Fruit fly (Drosophila melanogaster): ENCODE results near the gene Ada2a.

The Ada2a gene

DNA sequence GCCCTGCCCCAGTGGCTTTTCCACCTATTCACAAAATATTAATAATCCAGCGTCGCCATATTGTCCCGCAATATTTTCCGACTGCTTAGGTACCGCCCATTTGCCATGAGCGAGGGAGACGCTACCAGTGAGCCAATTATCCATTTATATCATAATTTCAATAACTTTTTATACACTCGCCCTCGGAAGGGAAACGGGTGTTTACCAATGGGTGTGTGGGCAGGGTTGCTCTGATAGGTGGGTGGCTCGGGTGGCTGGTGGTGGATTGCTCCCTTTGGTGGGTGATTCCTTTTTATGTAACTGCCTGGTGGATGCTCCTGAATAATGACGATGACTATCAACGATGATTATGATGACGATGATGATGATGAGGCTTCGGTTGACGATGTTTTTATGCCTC, 11.4 kb upstream of the Ada2a start:
- TF ChIP-seq Ets98B (GFP tag; IDR thresholded peaks at IDR 0.05) = no peak
- TF ChIP-seq CG13204 (GFP tag; optimal IDR thresholded peaks at IDR 0.05) = no peak
- no peak for TF ChIP-seq CG12605 (GFP tag; IDR thresholded peaks at IDR 0.05)
- no peak for TF ChIP-seq CG15710 (tag; optimal IDR thresholded peaks at IDR 0.05)
- TF ChIP-seq gl (tag; optimal IDR thresholded peaks at IDR 0.05) = no peak
- no peak for TF ChIP-seq CG8159 (tag; optimal IDR thresholded peaks at IDR 0.05)
- no peak for TF ChIP-seq D1 (tag; optimal IDR thresholded peaks at IDR 0.05)
- TF ChIP-seq CG32121 (GFP tag; IDR thresholded peaks at IDR 0.05) = no peak
- no peak for TF ChIP-seq EcR (GFP tag; optimal IDR thresholded peaks at IDR 0.05)
- TF ChIP-seq Pif1B (GFP tag; optimal IDR thresholded peaks at IDR 0.05) = no peak
- TF ChIP-seq CG9948 (tag; optimal IDR thresholded peaks at IDR 0.05) = no peak
- no peak for TF ChIP-seq CG4496 (GFP tag; IDR thresholded peaks at IDR 0.05)
- no peak for TF ChIP-seq CG8301 (tag; optimal IDR thresholded peaks at IDR 0.05)
- TF ChIP-seq fd96Ca (GFP tag; IDR thresholded peaks at IDR 0.05) = no peak
- no peak for TF ChIP-seq Pif1A (GFP tag; optimal IDR thresholded peaks at IDR 0.05)
- no peak for TF ChIP-seq rn (GFP tag; IDR thresholded peaks at IDR 0.05)

DNA sequence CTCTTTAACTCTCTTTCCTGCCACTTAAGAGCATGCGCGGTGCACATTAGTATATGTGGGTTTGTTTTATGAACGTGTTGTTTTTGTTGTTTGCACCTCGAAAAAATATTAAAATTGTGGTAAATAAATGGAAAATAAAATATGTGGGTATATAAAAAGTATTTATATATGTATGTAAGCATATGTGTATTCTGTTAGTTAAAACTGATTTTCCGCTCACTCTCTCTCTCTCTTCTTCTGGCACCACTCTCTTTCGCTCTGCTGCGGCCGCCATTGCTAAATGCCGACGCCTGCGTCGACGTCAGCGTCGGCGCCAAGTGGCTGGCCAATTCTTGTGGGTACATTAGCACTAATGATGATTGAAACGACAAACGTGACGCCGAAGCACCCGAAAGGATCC, 10.0 kb upstream of the Ada2a start:
- no peak for TF ChIP-seq CG14655 (GFP tag; optimal IDR thresholded peaks at IDR 0.05)

DNA sequence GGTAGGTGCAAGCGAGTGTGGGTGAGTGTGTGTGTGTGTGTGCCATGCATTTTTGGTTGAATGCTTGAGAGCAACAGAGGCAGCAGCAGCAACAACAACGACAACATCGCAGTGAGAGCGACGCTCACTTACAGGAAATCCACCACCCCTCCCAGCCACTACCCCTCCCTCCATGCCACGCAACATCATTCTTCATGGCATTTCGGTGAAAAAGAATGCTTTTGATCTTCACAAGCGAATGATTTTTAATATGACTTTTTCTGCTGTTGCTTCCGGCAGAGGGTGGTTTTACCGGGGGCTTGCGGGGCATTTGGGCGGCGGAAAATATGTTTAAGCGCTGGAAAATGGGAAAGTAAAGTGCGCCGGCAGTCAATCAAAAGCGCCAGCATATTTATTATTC, 6.3 kb upstream of the Ada2a start:
- TF ChIP-seq D1 (tag; optimal IDR thresholded peaks at IDR 0.05) = no peak
- no peak for TF ChIP-seq CG14655 (GFP tag; optimal IDR thresholded peaks at IDR 0.05)
- no peak for TF ChIP-seq CG32121 (GFP tag; IDR thresholded peaks at IDR 0.05)
- no peak for TF ChIP-seq rn (GFP tag; IDR thresholded peaks at IDR 0.05)
- no peak for TF ChIP-seq Snoo (tag; optimal IDR thresholded peaks at IDR 0.05)
- TF ChIP-seq CG15710 (tag; optimal IDR thresholded peaks at IDR 0.05) = no peak
- no peak for TF ChIP-seq CG13204 (GFP tag; optimal IDR thresholded peaks at IDR 0.05)
- no peak for TF ChIP-seq CG4496 (GFP tag; IDR thresholded peaks at IDR 0.05)
- no peak for TF ChIP-seq EcR (GFP tag; optimal IDR thresholded peaks at IDR 0.05)
- no peak for TF ChIP-seq CG34367 (tag; optimal IDR thresholded peaks at IDR 0.05)
- TF ChIP-seq Ets98B (GFP tag; IDR thresholded peaks at IDR 0.05) = no peak
- TF ChIP-seq gl (tag; optimal IDR thresholded peaks at IDR 0.05) = no peak
- TF ChIP-seq CG10348 (GFP tag; IDR thresholded peaks at IDR 0.05) = no peak
- TF ChIP-seq fd96Ca (GFP tag; IDR thresholded peaks at IDR 0.05) = no peak

DNA sequence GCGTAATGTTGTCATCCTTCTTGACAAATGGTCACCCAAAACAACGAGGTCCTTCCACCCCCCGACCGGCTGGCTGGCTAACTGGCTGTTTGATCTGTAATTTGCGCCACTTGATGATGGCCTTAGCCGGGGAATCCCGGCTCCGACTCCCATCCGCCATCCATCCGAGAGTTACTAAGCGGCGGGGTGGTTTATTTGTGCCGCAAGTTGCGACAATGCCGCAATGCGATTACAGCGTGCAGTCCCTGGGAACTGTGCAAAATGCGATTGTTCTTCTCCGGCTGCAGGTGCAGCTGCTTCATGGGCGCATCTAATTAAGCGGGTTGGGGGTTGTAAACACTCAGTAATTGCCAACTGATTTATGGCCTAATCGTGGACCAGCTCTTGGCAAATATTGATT, 4.7 kb upstream of the Ada2a start:
- no peak for TF ChIP-seq CG10348 (GFP tag; IDR thresholded peaks at IDR 0.05)
- no peak for TF ChIP-seq CG32121 (GFP tag; IDR thresholded peaks at IDR 0.05)
- TF ChIP-seq Pif1A (GFP tag; optimal IDR thresholded peaks at IDR 0.05) = no peak
- no peak for TF ChIP-seq Ets98B (GFP tag; IDR thresholded peaks at IDR 0.05)
- TF ChIP-seq gl (tag; optimal IDR thresholded peaks at IDR 0.05) = no peak
- no peak for TF ChIP-seq Snoo (tag; optimal IDR thresholded peaks at IDR 0.05)
- TF ChIP-seq fd96Ca (GFP tag; IDR thresholded peaks at IDR 0.05) = no peak
- TF ChIP-seq CG17806 (tag; optimal IDR thresholded peaks at IDR 0.05) = no peak
- TF ChIP-seq CG13204 (GFP tag; optimal IDR thresholded peaks at IDR 0.05) = no peak
- no peak for TF ChIP-seq CG8159 (tag; optimal IDR thresholded peaks at IDR 0.05)
- no peak for TF ChIP-seq EcR (GFP tag; optimal IDR thresholded peaks at IDR 0.05)
- TF ChIP-seq CG12605 (GFP tag; IDR thresholded peaks at IDR 0.05) = no peak
- no peak for TF ChIP-seq CG14655 (GFP tag; optimal IDR thresholded peaks at IDR 0.05)
- no peak for TF ChIP-seq Pif1B (GFP tag; optimal IDR thresholded peaks at IDR 0.05)
- no peak for TF ChIP-seq CG9948 (tag; optimal IDR thresholded peaks at IDR 0.05)

DNA sequence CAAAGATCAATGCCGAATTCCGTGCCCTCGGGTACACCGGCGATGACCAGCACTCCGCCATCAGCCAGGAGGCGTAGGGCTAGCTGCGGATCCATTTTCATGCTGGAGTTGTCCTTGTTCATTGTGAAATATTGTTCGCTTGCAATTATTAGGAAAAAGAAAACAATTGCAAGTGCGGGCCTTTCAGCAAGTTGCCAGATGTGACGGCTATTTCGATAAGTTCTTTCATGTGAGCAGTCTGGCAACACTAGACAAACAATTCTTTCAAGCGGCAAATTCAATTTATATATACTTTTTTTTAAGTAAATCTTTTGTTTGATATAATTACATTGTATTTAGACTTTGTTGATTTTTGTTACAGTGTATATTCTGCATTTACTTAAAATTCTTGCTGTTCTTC, 2.7 kb downstream of the Ada2a start, which contains the start of gene CG12320:
TSS of gene CG12320 (minus strand) at position 157 of the 400 bp plus-strand sequence.
- TF ChIP-seq Ets98B (GFP tag; IDR thresholded peaks at IDR 0.05) (no peak), CG32121 (GFP tag; IDR thresholded peaks at IDR 0.05) (no peak), CG10348 (GFP tag; IDR thresholded peaks at IDR 0.05) (no peak), CG12605 (GFP tag; IDR thresholded peaks at IDR 0.05) (no peak), CG14655 (GFP tag; optimal IDR thresholded peaks at IDR 0.05) (no peak), gl (tag; optimal IDR thresholded peaks at IDR 0.05) (no peak), CG13204 (GFP tag; optimal IDR thresholded peaks at IDR 0.05) (no peak), CG4496 (GFP tag; IDR thresholded peaks at IDR 0.05) (no peak), rn (GFP tag; IDR thresholded peaks at IDR 0.05) (no peak), CG34367 (tag; optimal IDR thresholded peaks at IDR 0.05) (no peak), CG9948 (tag; optimal IDR thresholded peaks at IDR 0.05) (no peak), CG17806 (tag; optimal IDR thresholded peaks at IDR 0.05) (no peak), Pif1A (GFP tag; optimal IDR thresholded peaks at IDR 0.05) (no peak), CG15710 (tag; optimal IDR thresholded peaks at IDR 0.05) (no peak)

DNA sequence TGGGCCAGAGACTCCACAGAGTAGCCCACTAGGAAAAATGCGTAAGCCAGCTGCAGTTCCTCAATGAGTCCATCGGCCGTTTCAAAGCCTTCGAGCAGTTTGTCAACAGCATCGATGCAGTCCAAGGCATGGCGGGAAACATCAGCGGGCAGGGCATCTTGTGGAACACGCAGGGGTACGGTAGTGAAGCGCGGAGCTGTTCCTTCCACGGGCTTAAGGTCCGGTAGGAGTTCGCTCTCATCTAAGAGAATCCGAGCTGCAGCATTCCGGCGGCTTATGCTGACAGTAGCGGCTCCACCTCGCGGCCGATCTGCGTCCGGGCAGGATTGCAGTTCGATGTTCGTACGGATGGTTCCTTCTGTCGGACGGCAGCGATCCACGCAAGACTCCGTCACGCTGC, 3.4 kb downstream of the Ada2a start:
- no peak for TF ChIP-seq rn (GFP tag; IDR thresholded peaks at IDR 0.05)
- no peak for TF ChIP-seq CG13204 (GFP tag; optimal IDR thresholded peaks at IDR 0.05)
- no peak for TF ChIP-seq fd96Ca (GFP tag; IDR thresholded peaks at IDR 0.05)
- no peak for TF ChIP-seq CG4496 (GFP tag; IDR thresholded peaks at IDR 0.05)
- TF ChIP-seq D1 (tag; optimal IDR thresholded peaks at IDR 0.05) = no peak
- TF ChIP-seq Snoo (tag; optimal IDR thresholded peaks at IDR 0.05) = no peak
- TF ChIP-seq CG34367 (tag; optimal IDR thresholded peaks at IDR 0.05) = no peak
- no peak for TF ChIP-seq EcR (GFP tag; optimal IDR thresholded peaks at IDR 0.05)
- TF ChIP-seq Pif1A (GFP tag; optimal IDR thresholded peaks at IDR 0.05) = no peak
- TF ChIP-seq CG32121 (GFP tag; IDR thresholded peaks at IDR 0.05) = no peak
- TF ChIP-seq Ets98B (GFP tag; IDR thresholded peaks at IDR 0.05) = no peak
- TF ChIP-seq CG10348 (GFP tag; IDR thresholded peaks at IDR 0.05) = no peak

DNA sequence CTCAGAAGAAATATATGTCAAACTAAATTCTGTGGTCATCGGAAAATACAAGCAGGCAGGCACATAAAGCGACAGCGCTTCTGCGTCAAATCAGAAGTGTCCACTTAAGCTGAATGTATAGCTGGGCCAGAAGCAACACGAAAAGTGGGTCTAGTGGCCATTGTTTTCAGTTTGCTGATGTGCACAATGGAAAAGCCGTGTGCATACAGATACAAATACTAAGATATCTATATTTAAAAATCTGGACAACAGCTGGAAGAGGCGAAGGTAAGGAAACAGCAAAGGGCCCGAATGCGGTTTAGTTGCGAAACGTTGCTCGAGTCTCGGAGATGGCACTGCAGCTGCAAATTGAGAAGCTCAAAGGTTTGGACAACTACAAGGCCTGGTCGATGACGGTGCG, 4.5 kb downstream of the Ada2a start, which contains the start of gene CG18598:
TSS of gene CG18598 (plus strand) at position 301 of the 400 bp plus-strand sequence.
- no peak for TF ChIP-seq CG13204 (GFP tag; optimal IDR thresholded peaks at IDR 0.05)
- no peak for TF ChIP-seq CG17806 (tag; optimal IDR thresholded peaks at IDR 0.05)

Data from whole organism, pupa.